Worm (Caenorhabditis elegans): Measurements from ENCODE around the gene oig-4.

- TF ChIP-seq him-1 (tag; optimal IDR thresholded peaks at IDR 0.05) = no peak
- no peak for TF ChIP-seq W03F9.2 (tag; optimal IDR thresholded peaks at IDR 0.05)
- no peak for TF ChIP-seq dao-5 (tag; optimal IDR thresholded peaks at IDR 0.05)
Measured at ce11 chrII:7624995-7625394, 11.7 kb downstream of the oig-4 start.

Measured in whole organism, L4/young adult.